Fruit fly (Drosophila melanogaster) whole organism, embryonic: ENCODE data around the gene Vti1b.

Experiments used
- BtbVII ChIP-seq: fragments of 200-800 bp; sonication (Bioruptor generic); optimal IDR thresholded peaks from 3 replicates; lab custom pipeline; 2017; ENCODE audit warnings: missing biosample characterization, mild to moderate bottlenecking, missing genetic modification characterization
- CG11093 ChIP-seq: fragments of 200-800 bp; sonication (Bioruptor generic); IDR thresholded peaks from 3 replicates; pipeline ENCODE4 v1.3.6; 2022; ENCODE audit warnings: missing biosample characterization, missing genetic modification characterization
- CG13296 ChIP-seq: fragments of 200-800 bp; sonication (Bioruptor generic); optimal IDR thresholded peaks from 3 replicates; lab custom pipeline; 2018; ENCODE audit warnings: missing biosample characterization, mild to moderate bottlenecking, missing genetic modification characterization
- CG1647 ChIP-seq: fragments of 200-800 bp; sonication (Bioruptor generic); optimal IDR thresholded peaks from 3 replicates; lab custom pipeline; 2016; ENCODE audit warnings: missing biosample characterization, missing genetic modification characterization
- CG18599 ChIP-seq: fragments of 200-800 bp; sonication (Bioruptor generic); optimal IDR thresholded peaks from 3 replicates; lab custom pipeline; 2017; ENCODE audit warnings: missing biosample characterization, missing genetic modification characterization, mild to moderate bottlenecking, moderate library complexity, missing genetic modification reagents
- CG2120 ChIP-seq: fragments of 200-800 bp; sonication (Bioruptor generic); optimal IDR thresholded peaks from 3 replicates; lab custom pipeline; 2016; ENCODE audit warnings: missing biosample characterization, missing genetic modification characterization
- CG31388 ChIP-seq: fragments of 200-800 bp; sonication (Bioruptor generic); optimal IDR thresholded peaks from 2 replicates; lab custom pipeline; 2016; ENCODE audit warnings: missing biosample characterization, missing genetic modification characterization
- CG3163 ChIP-seq: fragments of 200-800 bp; sonication (Bioruptor generic); optimal IDR thresholded peaks from 3 replicates; lab custom pipeline; 2016; ENCODE audit warnings: missing biosample characterization, missing genetic modification characterization
- CG34376 ChIP-seq: fragments of 200-800 bp; sonication (Bioruptor generic); optimal IDR thresholded peaks from 2 replicates; lab custom pipeline; 2018; ENCODE audit warnings: missing biosample characterization, mild to moderate bottlenecking, missing genetic modification characterization
- CG3995 ChIP-seq: fragments of 200-800 bp; sonication (Bioruptor generic); optimal IDR thresholded peaks from 3 replicates; lab custom pipeline; 2016; ENCODE audit warnings: missing biosample characterization, missing genetic modification characterization
- CG4360 ChIP-seq: fragments of 200-800 bp; sonication (Bioruptor generic); IDR thresholded peaks from 2 replicates; pipeline ENCODE4 v1.3.6; 2022; ENCODE audit warnings: missing biosample characterization, missing genetic modification characterization
- CG6175 ChIP-seq: fragments of 200-800 bp; sonication (Bioruptor generic); IDR thresholded peaks from 3 replicates; pipeline ENCODE4 v1.3.6; 2022; ENCODE audit warnings: missing biosample characterization, missing genetic modification characterization
- CG7556 ChIP-seq: fragments of 200-800 bp; sonication (Bioruptor generic); optimal IDR thresholded peaks from 2 replicates; lab custom pipeline; 2017; ENCODE audit warnings: missing biosample characterization, mild to moderate bottlenecking, missing genetic modification characterization
- CG7928 ChIP-seq: fragments of 200-800 bp; sonication (Bioruptor generic); optimal IDR thresholded peaks from 2 replicates; lab custom pipeline; 2017; ENCODE audit warnings: missing biosample characterization, mild to moderate bottlenecking, missing genetic modification characterization
- CG9932 ChIP-seq: fragments of 200-800 bp; sonication (Bioruptor generic); IDR thresholded peaks from 2 replicates; pipeline ENCODE4 v1.3.6; 2022; ENCODE audit warnings: missing biosample characterization, missing genetic modification characterization
- Dref ChIP-seq: fragments of 200-800 bp; sonication (Bioruptor generic); IDR thresholded peaks from 2 replicates; pipeline ENCODE4 v1.3.6; 2022; ENCODE audit warnings: missing biosample characterization, missing genetic modification characterization
- GATAe ChIP-seq: fragments of 200-800 bp; sonication (Bioruptor generic); conservative IDR thresholded peaks from 2 replicates; pipeline ENCODE4 v1.3.6; 2022; ENCODE audit warnings: missing biosample characterization, missing genetic modification characterization
- NK7.1 ChIP-seq: fragments of 200-800 bp; sonication (Bioruptor generic); optimal IDR thresholded peaks from 3 replicates; lab custom pipeline; 2016; ENCODE audit warnings: missing biosample characterization, missing genetic modification characterization
- Nf-YB ChIP-seq: fragments of 200-800 bp; sonication (Bioruptor generic); optimal IDR thresholded peaks from 3 replicates; lab custom pipeline; 2019; ENCODE audit warnings: missing biosample characterization, mild to moderate bottlenecking, missing genetic modification characterization, moderate library complexity
- Nf-YC ChIP-seq: fragments of 200-800 bp; optimal IDR thresholded peaks from 3 replicates; lab custom pipeline; 2019; ENCODE audit warnings: missing biosample characterization, mild to moderate bottlenecking, missing genetic modification characterization, moderate library complexity
- Ravus ChIP-seq: fragments of 200-800 bp; sonication (Bioruptor generic); IDR thresholded peaks from 2 replicates; pipeline ENCODE4 v1.3.6; 2022; ENCODE audit warnings: missing biosample characterization, missing genetic modification characterization
- Usf ChIP-seq: fragments of 200-800 bp; sonication (Bioruptor generic); optimal IDR thresholded peaks from 2 replicates; lab custom pipeline; 2017; ENCODE audit warnings: missing genotype, missing biosample characterization, missing genetic modification characterization
- al ChIP-seq: fragments of 200-800 bp; sonication (Bioruptor generic); IDR thresholded peaks from 2 replicates; pipeline ENCODE4 v1.3.6; 2022; ENCODE audit warnings: missing biosample characterization, missing genetic modification characterization
- bbx ChIP-seq: fragments of 200-800 bp; sonication (Bioruptor generic); IDR thresholded peaks from 2 replicates; pipeline ENCODE4 v1.3.6; 2022; ENCODE audit warnings: missing biosample characterization, missing genetic modification characterization; ENCODE audit not compliant: partially characterized antibody
- cas ChIP-seq: fragments of 200-800 bp; sonication (Bioruptor generic); IDR thresholded peaks from 2 replicates; pipeline ENCODE4 v1.3.6; 2022; ENCODE audit warnings: missing biosample characterization, missing genetic modification characterization
- dimm ChIP-seq: fragments of 200-800 bp; sonication (Bioruptor generic); IDR thresholded peaks from 2 replicates; pipeline ENCODE4 v1.3.6; 2022; ENCODE audit warnings: missing biosample characterization, missing genetic modification characterization
- en ChIP-seq: fragments of 200-800 bp; sonication (Bioruptor generic); optimal IDR thresholded peaks from 2 replicates; lab custom pipeline; 2016; ENCODE audit warnings: missing biosample characterization, missing genetic modification characterization
- exex ChIP-seq: fragments of 200-800 bp; sonication (Bioruptor generic); optimal IDR thresholded peaks from 4 replicates; lab custom pipeline; 2018; ENCODE audit warnings: missing biosample characterization, mild to moderate bottlenecking, missing genetic modification characterization, moderate library complexity
- fu2 ChIP-seq: fragments of 200-800 bp; sonication (Bioruptor generic); optimal IDR thresholded peaks from 2 replicates; lab custom pipeline; 2016; ENCODE audit warnings: missing biosample characterization, missing genetic modification characterization
- gem ChIP-seq: fragments of 200-800 bp; sonication (Bioruptor generic); optimal IDR thresholded peaks from 2 replicates; lab custom pipeline; 2019; ENCODE audit warnings: missing biosample characterization, mild to moderate bottlenecking, missing genetic modification characterization, moderate library complexity
- grau ChIP-seq: fragments of 200-800 bp; optimal IDR thresholded peaks from 3 replicates; lab custom pipeline; 2019; ENCODE audit warnings: missing biosample characterization, mild to moderate bottlenecking, missing genetic modification characterization, moderate library complexity
- grn ChIP-seq: fragments of 200-800 bp; sonication (Bioruptor generic); optimal IDR thresholded peaks from 3 replicates; lab custom pipeline; 2017; ENCODE audit warnings: missing biosample characterization, missing genetic modification characterization
- jumu ChIP-seq: fragments of 200-800 bp; sonication (Bioruptor generic); optimal IDR thresholded peaks from 3 replicates; lab custom pipeline; 2016; ENCODE audit warnings: missing biosample characterization, missing genetic modification characterization
- lbe ChIP-seq: fragments of 200-800 bp; sonication (Bioruptor generic); optimal IDR thresholded peaks from 2 replicates; lab custom pipeline; 2016; ENCODE audit warnings: missing biosample characterization, mild to moderate bottlenecking, missing genetic modification characterization
- mirr ChIP-seq: fragments of 200-800 bp; sonication (Bioruptor generic); optimal IDR thresholded peaks from 3 replicates; lab custom pipeline; 2018; ENCODE audit warnings: missing biosample characterization, mild to moderate bottlenecking, missing genetic modification characterization
- pita ChIP-seq: fragments of 200-800 bp; sonication (Bioruptor generic); optimal IDR thresholded peaks from 2 replicates; lab custom pipeline; 2017; ENCODE audit warnings: missing biosample characterization, mild to moderate bottlenecking, missing genetic modification characterization
- scrt ChIP-seq: fragments of 200-800 bp; sonication (Bioruptor generic); optimal IDR thresholded peaks from 2 replicates; lab custom pipeline; 2018; ENCODE audit warnings: missing biosample characterization, mild to moderate bottlenecking, missing genetic modification characterization, moderate library complexity
- sd ChIP-seq: fragments of 200-800 bp; sonication (Bioruptor generic); optimal IDR thresholded peaks from 3 replicates; lab custom pipeline; 2018; ENCODE audit warnings: missing biosample characterization, mild to moderate bottlenecking, missing genetic modification characterization, moderate library complexity
- sug ChIP-seq: fragments of 200-800 bp; optimal IDR thresholded peaks from 2 replicates; lab custom pipeline; 2019; ENCODE audit warnings: missing biosample characterization, mild to moderate bottlenecking, missing genetic modification characterization, moderate library complexity

Gene Vti1b

dm6 chr3R:18448059-18448979, 51.5 kb downstream of the Vti1b start (continued):
- TF ChIP-seq CG7556 (GFP tag; lab: Kevin White, UChicago) (peak; percentile 7), Usf (GFP tag; lab: Kevin White, UChicago) (peak; percentile 67), CG7928 (GFP tag; lab: Kevin White, UChicago) (peak; percentile 29), CG9932 (peak; percentile 54), BtbVII (peak; percentile 30), NK7.1 (no peak), CG11093 (no peak), al (GFP tag; lab: Robert Waterston, UW) (peak; percentile 50; the same call in 1 of the 2 replicates), CG4360 (GFP tag; lab: Robert Waterston, UW) (no peak), lbe (GFP tag; lab: Kevin White, UChicago) (peak; percentile 80), jumu (GFP tag; lab: Kevin White, UChicago) (no peak), CG31388 (GFP tag; lab: Kevin White, UChicago) (no peak), cas (GFP tag; lab: Robert Waterston, UW) (no peak), CG3163 (GFP tag; lab: Kevin White, UChicago) (no peak), CG3995 (GFP tag; lab: Kevin White, UChicago) (peak; percentile 41), gem (peak; percentile 52), Nf-YB (GFP tag; lab: Kevin White, UChicago) (no peak), fu2 (GFP tag; lab: Kevin White, UChicago) (peak; percentile 72), Dref (no peak), dimm (GFP tag; lab: Robert Waterston, UW) (no peak), pita (GFP tag; lab: Kevin White, UChicago) (no peak), CG6175 (GFP tag; lab: Robert Waterston, UW) (no peak), CG1647 (GFP tag; lab: Kevin White, UChicago) (no peak), Nf-YC (tag; lab: Kevin White, UChicago) (no peak), CG13296 (GFP tag; lab: Kevin White, UChicago) (no peak), CG18599 (GFP tag; lab: Kevin White, UChicago) (peak; percentile 66), scrt (GFP tag; lab: Kevin White, UChicago) (peak; percentile 46), en (GFP tag; lab: Kevin White, UChicago) (no peak), bbx (no peak)
- TF ChIP-seq, all 482 proteins: peak for 79

- TF ChIP-seq sug (tag; lab: Kevin White, UChicago), result peak; percentile 92
- peak; percentile 59 for TF ChIP-seq exex
- no peak for TF ChIP-seq CG2120 (GFP tag; lab: Kevin White, UChicago)
- TF ChIP-seq Ravus (GFP tag; lab: Robert Waterston, UW), result no peak
- peak; percentile 44 for TF ChIP-seq mirr (GFP tag; lab: Kevin White, UChicago)
- TF ChIP-seq CG34376 (GFP tag; lab: Kevin White, UChicago), result peak; percentile 32
- peak; percentile 72 for TF ChIP-seq grn (GFP tag; lab: Kevin White, UChicago)
- peak; percentile 56; the same call in 1 of the 2 replicates for TF ChIP-seq GATAe
- no peak for TF ChIP-seq grau (tag; lab: Kevin White, UChicago)
- TF ChIP-seq sd (tag; lab: Kevin White, UChicago), result peak; percentile 8
- TF ChIP-seq, all 482 proteins: peak for 7
Measured at dm6 chr3R:18449188-18449587, 52.4 kb downstream of the Vti1b start.
